Fruit fly (Drosophila melanogaster): ENCODE data around the gene CG13460.

Gene CG13460

DNA sequence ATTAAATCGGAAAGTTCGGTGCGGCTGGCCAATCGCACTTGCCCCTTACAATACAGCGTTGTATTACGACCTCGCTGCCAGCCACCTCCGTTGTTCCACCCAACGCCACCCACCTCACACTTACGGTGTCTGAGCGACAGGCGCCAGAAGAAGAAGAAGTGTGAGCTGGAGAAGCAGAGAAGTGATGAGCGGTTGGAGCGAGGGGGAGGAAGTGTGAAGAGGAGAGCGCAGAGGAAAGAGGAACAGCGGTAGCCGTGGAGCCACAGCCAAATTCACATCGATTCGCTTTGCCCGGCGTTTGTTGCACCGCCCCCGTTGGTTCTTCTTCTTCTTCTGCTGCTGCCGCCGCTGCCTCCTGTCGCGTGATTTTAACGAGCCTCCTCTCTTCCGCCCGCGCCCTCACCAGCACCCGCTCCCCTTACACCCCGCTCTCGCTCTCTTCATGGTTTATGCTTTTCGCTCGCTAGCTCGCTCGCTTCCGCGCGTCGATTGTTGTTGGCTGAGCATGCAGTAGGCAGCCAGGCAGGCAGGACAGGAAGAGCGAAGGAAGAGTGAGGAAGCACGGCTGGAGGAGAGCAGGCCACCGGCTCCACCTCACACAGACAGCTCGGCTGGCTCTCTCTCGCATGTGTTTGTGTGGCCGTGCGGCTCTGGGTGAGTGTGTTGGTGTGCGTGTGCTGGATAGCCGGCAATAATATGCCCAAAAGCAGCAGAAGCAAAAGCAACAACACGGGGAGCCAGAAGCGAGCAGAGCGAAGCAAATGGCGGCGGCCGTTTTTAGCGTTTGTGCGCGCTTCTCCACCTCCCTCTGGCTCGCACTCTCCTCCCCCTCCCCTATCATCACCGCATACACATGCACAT is 42.7 kb upstream of the CG13460 start (continued):
- TF ChIP-seq CG2202 (tag; optimal IDR thresholded peaks at IDR 0.05) (no peak), CG7928 (GFP tag; optimal IDR thresholded peaks at IDR 0.05) (no peak), CG15011 (GFP tag; optimal IDR thresholded peaks at IDR 0.05) (no peak), Eip74EF (GFP tag; optimal IDR thresholded peaks at IDR 0.05) (no peak), aop (GFP tag; IDR thresholded peaks at IDR 0.05) (peak; percentile 65; the same call in 1 of the 2 replicates), Fer2 (tag; optimal IDR thresholded peaks at IDR 0.05) (no peak), kah (GFP tag; optimal IDR thresholded peaks at IDR 0.05) (no peak), CG9797 (GFP tag; optimal IDR thresholded peaks at IDR 0.05) (no peak), Atf3 (GFP tag; optimal IDR thresholded peaks at IDR 0.05) (no peak), org-1 (GFP tag; optimal IDR thresholded peaks at IDR 0.05) (no peak), CG12104 (GFP tag; optimal IDR thresholded peaks at IDR 0.05) (no peak), H2.0 (GFP tag; IDR thresholded peaks at IDR 0.05) (no peak), CTCF (GFP tag; optimal IDR thresholded peaks at IDR 0.05) (no peak), Doc3 (GFP tag; IDR thresholded peaks at IDR 0.05; ENCODE audit: partially characterized antibody) (no peak), pita (GFP tag; optimal IDR thresholded peaks at IDR 0.05) (no peak), Aef1 (GFP tag; IDR thresholded peaks at IDR 0.05) (no peak), zen (tag; optimal IDR thresholded peaks at IDR 0.05) (no peak), phol (tag; optimal IDR thresholded peaks at IDR 0.05) (no peak), CG17328 (GFP tag; IDR thresholded peaks at IDR 0.05) (0 out of 2 replicates have a peak, but pooled peaks have one; percentile 11), exex (tag; optimal IDR thresholded peaks at IDR 0.05) (no peak), sd (tag; optimal IDR thresholded peaks at IDR 0.05) (no peak), CG9215 (GFP tag; IDR thresholded peaks at IDR 0.05) (no peak), lmd (GFP tag; IDR thresholded peaks at IDR 0.05) (no peak), Usf (GFP tag; optimal IDR thresholded peaks at IDR 0.05) (no peak), vfl (GFP tag; optimal IDR thresholded peaks at IDR 0.05) (no peak), CG15269 (tag; optimal IDR thresholded peaks at IDR 0.05) (no peak), tll (GFP tag; optimal IDR thresholded peaks at IDR 0.05) (no peak), CG12236 (GFP tag; optimal IDR thresholded peaks at IDR 0.05) (no peak), otp (GFP tag; IDR thresholded peaks at IDR 0.05) (no peak), Max (GFP tag; optimal IDR thresholded peaks at IDR 0.05) (no peak), Bteb2 (GFP tag; optimal IDR thresholded peaks at IDR 0.05) (no peak), hbn (GFP tag; IDR thresholded peaks at IDR 0.05; ENCODE audit: partially characterized antibody) (no peak; the same call in 1 of the 2 replicates), h (optimal IDR thresholded peaks at IDR 0.05) (no peak), Xrp1 (GFP tag; IDR thresholded peaks at IDR 0.05) (no peak), CG34224 (GFP tag; IDR thresholded peaks at IDR 0.05; ENCODE audit: partially characterized antibody) (no peak), Deaf1 (tag; optimal IDR thresholded peaks at IDR 0.05) (peak; percentile 60), dysf (GFP tag; IDR thresholded peaks at IDR 0.05) (no peak), Scr (GFP tag; IDR thresholded peaks at IDR 0.05; ENCODE audit: partially characterized antibody) (no peak), CG17912 (GFP tag; optimal IDR thresholded peaks at IDR 0.05) (no peak), CG31224 (GFP tag; IDR thresholded peaks at IDR 0.05) (no peak), CG8089 (GFP tag; optimal IDR thresholded peaks at IDR 0.05) (no peak), CG10431 (GFP tag; optimal IDR thresholded peaks at IDR 0.05) (peak; percentile 14), Nf-YC (tag; optimal IDR thresholded peaks at IDR 0.05) (no peak), CG2889 (GFP tag; IDR thresholded peaks at IDR 0.05) (no peak), CG32767 (GFP tag; IDR thresholded peaks at IDR 0.05) (no peak), crp (GFP tag; optimal IDR thresholded peaks at IDR 0.05) (no peak), gem (tag; optimal IDR thresholded peaks at IDR 0.05) (no peak), ac (GFP tag; optimal IDR thresholded peaks at IDR 0.05) (no peak), Sry-δ (GFP tag; optimal IDR thresholded peaks at IDR 0.05) (no peak), Optix (GFP tag; IDR thresholded peaks at IDR 0.05) (no peak)
